Worm (Caenorhabditis elegans) whole organism, L4 larva: ENCODE results near the gene kreg-1.

ENCODE experiments used
- R02D3.7 ChIP-seq: fragments of 150-350 bp; sonication (generic microtip); optimal IDR thresholded peaks from 3 replicates; lab custom pipeline; 2014; ENCODE audit warnings: missing biosample characterization, missing genetic modification characterization
- cey-2 ChIP-seq: sonication (generic microtip); optimal IDR thresholded peaks from 3 replicates; lab custom pipeline; 2017; ENCODE audit warnings: missing genetic modification characterization, mild to moderate bottlenecking, missing compliant biosample characterization, antibody characterized with exemption, borderline replicate concordance; ENCODE audit not compliant: insufficient read depth
- set-16 ChIP-seq: fragments of 200-800 bp; sonication (Bioruptor generic); IDR thresholded peaks from 2 replicates; pipeline ENCODE4 v1.3.6; 2022; ENCODE audit warnings: missing genetic modification reagents, missing genetic modification characterization, missing compliant biosample characterization
- snpc-4 ChIP-seq: fragments of 150-350 bp; optimal IDR thresholded peaks from 2 replicates; lab custom pipeline; 2014; ENCODE audit warnings: missing biosample characterization, missing genetic modification characterization
- unc-130 ChIP-seq: sonication (generic microtip); optimal IDR thresholded peaks from 2 replicates; lab custom pipeline; 2016; ENCODE audit warnings: missing genetic modification reagents, missing genetic modification characterization, missing compliant biosample characterization
- zag-1 ChIP-seq: fragments of 150-350 bp; optimal IDR thresholded peaks from 2 replicates; lab custom pipeline; 2014; ENCODE audit warnings: missing biosample characterization, missing genetic modification characterization
- ztf-11 ChIP-seq: fragments of 150-350 bp; optimal IDR thresholded peaks from 2 replicates; lab custom pipeline; 2014; ENCODE audit warnings: missing biosample characterization, missing genetic modification characterization

DNA sequence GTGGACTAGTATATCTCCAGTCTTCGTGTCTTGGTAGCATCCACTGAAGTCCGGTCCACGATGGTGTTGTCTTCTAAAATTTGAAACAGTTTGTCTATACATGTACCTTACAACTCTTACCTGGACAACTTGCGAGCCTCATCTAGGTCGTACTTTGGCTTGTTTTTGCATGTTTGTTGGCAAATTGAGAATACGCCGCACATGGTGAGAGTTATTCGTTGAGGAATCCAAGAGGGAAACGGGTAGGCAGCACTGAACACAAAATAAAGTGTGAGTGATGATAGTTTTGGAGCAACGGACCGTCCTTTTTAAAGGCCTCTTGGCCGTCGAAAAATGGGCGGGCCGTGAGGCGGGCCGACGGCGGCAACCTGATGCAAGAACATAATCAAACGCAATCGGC lies 41.1 kb downstream of the kreg-1 start, which contains the start of gene asns-2:
- no peak for TF ChIP-seq R02D3.7 (tag; lab: Kevin White, UChicago)
- TF ChIP-seq ztf-11 (tag; lab: Kevin White, UChicago) = no peak
- TF ChIP-seq zag-1 = no peak
- TF ChIP-seq unc-130 = no peak
- peak; percentile 59 for TF ChIP-seq set-16 (GFP tag; lab: Robert Waterston, UW)
- TF ChIP-seq snpc-4 (tag; lab: Kevin White, UChicago) = no peak
- no peak for TF ChIP-seq cey-2 (tag; lab: Kevin White, UChicago)
